Worm (Caenorhabditis elegans) whole organism, late embryonic: ENCODE data around the gene icd-1.

Source experiments
- ahr-1 ChIP-seq: sonication (generic microtip); optimal IDR thresholded peaks from 2 replicates; lab custom pipeline; 2016; ENCODE audit warnings: missing genetic modification characterization, missing compliant biosample characterization
- ceh-14 ChIP-seq: sonication (generic microtip); optimal IDR thresholded peaks from 2 replicates; lab custom pipeline; 2016; ENCODE audit warnings: missing genotype, missing genetic modification characterization, missing compliant biosample characterization
- ceh-19 ChIP-seq: fragments of 200-800 bp; sonication (Bioruptor generic); optimal IDR thresholded peaks from 2 replicates; lab custom pipeline; 2018; ENCODE audit warnings: mild to moderate bottlenecking, missing genetic modification characterization, missing compliant biosample characterization
- ceh-22 ChIP-seq: sonication (generic microtip); optimal IDR thresholded peaks from 2 replicates; lab custom pipeline; 2017; ENCODE audit warnings: missing biosample characterization, missing genetic modification characterization
- ceh-24 ChIP-seq: sonication (generic microtip); optimal IDR thresholded peaks from 2 replicates; lab custom pipeline; 2016; ENCODE audit warnings: mild to moderate bottlenecking, missing genetic modification characterization, missing compliant biosample characterization
- ceh-30 ChIP-seq: fragments of 150-350 bp; optimal IDR thresholded peaks from 2 replicates; lab custom pipeline; 2014; ENCODE audit warnings: missing biosample characterization, missing genetic modification characterization
- ceh-31 ChIP-seq: sonication (generic microtip); optimal IDR thresholded peaks from 2 replicates; lab custom pipeline; 2016; ENCODE audit warnings: missing genetic modification characterization, missing compliant biosample characterization
- ceh-34 ChIP-seq: sonication (generic microtip); optimal IDR thresholded peaks from 2 replicates; lab custom pipeline; 2016; ENCODE audit warnings: mild to moderate bottlenecking, missing genetic modification characterization, missing compliant biosample characterization
- ceh-45 ChIP-seq: fragments of 200-800 bp; sonication (Bioruptor generic); IDR thresholded peaks from 2 replicates; pipeline ENCODE4 v1.3.6; 2022; ENCODE audit warnings: missing genetic modification reagents, missing genetic modification characterization, missing compliant biosample characterization
- ceh-48 ChIP-seq: sonication (generic microtip); optimal IDR thresholded peaks from 2 replicates; lab custom pipeline; 2016; ENCODE audit warnings: missing genetic modification characterization, inconsistent platforms, missing compliant biosample characterization
- ceh-6 ChIP-seq: fragments of 200-800 bp; sonication (Bioruptor generic); optimal IDR thresholded peaks from 2 replicates; lab custom pipeline; 2018; ENCODE audit warnings: mild to moderate bottlenecking, missing genetic modification characterization, missing compliant biosample characterization
- che-1 ChIP-seq: sonication (generic microtip); optimal IDR thresholded peaks from 2 replicates; lab custom pipeline; 2016; ENCODE audit warnings: mild to moderate bottlenecking, missing genetic modification characterization, missing compliant biosample characterization
- dmd-4 ChIP-seq: sonication (generic microtip); optimal IDR thresholded peaks from 2 replicates; lab custom pipeline; 2016; ENCODE audit warnings: borderline replicate concordance, missing genetic modification characterization, missing compliant biosample characterization
- dve-1 ChIP-seq: sonication (generic microtip); optimal IDR thresholded peaks from 2 replicates; lab custom pipeline; 2017; ENCODE audit warnings: antibody characterized with exemption, mild to moderate bottlenecking, missing genetic modification characterization, missing compliant biosample characterization
- fax-1 ChIP-seq: sonication (generic microtip); optimal IDR thresholded peaks from 2 replicates; lab custom pipeline; 2016; ENCODE audit warnings: missing genotype, missing genetic modification characterization, missing compliant biosample characterization
- fkh-10 ChIP-seq: fragments of 150-350 bp; optimal IDR thresholded peaks from 2 replicates; lab custom pipeline; 2014; ENCODE audit warnings: missing biosample characterization, missing genetic modification reagents, missing genetic modification characterization
- fkh-6 ChIP-seq: sonication (generic microtip); optimal IDR thresholded peaks from 2 replicates; lab custom pipeline; 2016; ENCODE audit warnings: missing genetic modification characterization, missing compliant biosample characterization
- gmeb-2 ChIP-seq: sonication (generic microtip); optimal IDR thresholded peaks from 2 replicates; lab custom pipeline; 2016; ENCODE audit warnings: missing genetic modification characterization, inconsistent platforms, missing compliant biosample characterization
- hlh-13 ChIP-seq: fragments of 200-800 bp; sonication (Bioruptor generic); optimal IDR thresholded peaks from 2 replicates; lab custom pipeline; 2018; ENCODE audit warnings: mild to moderate bottlenecking, missing genetic modification characterization, missing compliant biosample characterization
- hlh-6 ChIP-seq: sonication (generic microtip); optimal IDR thresholded peaks from 2 replicates; lab custom pipeline; 2016; ENCODE audit warnings: missing genotype, missing genetic modification characterization, missing compliant biosample characterization
- mec-3 ChIP-seq: sonication (generic microtip); optimal IDR thresholded peaks from 2 replicates; lab custom pipeline; 2016; ENCODE audit warnings: borderline replicate concordance, missing genetic modification characterization, missing compliant biosample characterization
- nfya-1 ChIP-seq: sonication (generic microtip); optimal IDR thresholded peaks from 2 replicates; lab custom pipeline; 2017; ENCODE audit warnings: missing genetic modification characterization, mild to moderate bottlenecking, missing compliant biosample characterization, antibody characterized with exemption, moderate library complexity
- nhr-11 ChIP-seq: fragments of 150-350 bp; optimal IDR thresholded peaks from 2 replicates; lab custom pipeline; 2014; ENCODE audit warnings: missing biosample characterization, missing genetic modification characterization
- nhr-232 ChIP-seq: sonication (generic microtip); optimal IDR thresholded peaks from 2 replicates; lab custom pipeline; 2016; ENCODE audit warnings: missing genetic modification characterization, missing compliant biosample characterization
- pag-3 ChIP-seq: sonication (generic microtip); optimal IDR thresholded peaks from 2 replicates; lab custom pipeline; 2016; ENCODE audit warnings: missing compliant biosample characterization, missing genetic modification characterization, borderline replicate concordance
- pat-9 ChIP-seq: fragments of 200-800 bp; sonication (Bioruptor generic); optimal IDR thresholded peaks from 2 replicates; lab custom pipeline; 2018; ENCODE audit warnings: mild to moderate bottlenecking, missing genetic modification characterization, moderate library complexity, missing compliant biosample characterization
- pax-1 ChIP-seq: fragments of 150-350 bp; optimal IDR thresholded peaks from 2 replicates; lab custom pipeline; 2014; ENCODE audit warnings: missing biosample characterization, missing genetic modification characterization
- pha-2 ChIP-seq: sonication (generic microtip); optimal IDR thresholded peaks from 2 replicates; lab custom pipeline; 2017; ENCODE audit warnings: mild to moderate bottlenecking, missing genetic modification characterization, missing compliant biosample characterization
- pha-4 ChIP-seq: fragments of 150-350 bp; optimal IDR thresholded peaks from 2 replicates; lab custom pipeline; 2018; ENCODE audit warnings: missing biosample characterization, missing genetic modification reagents, missing genetic modification characterization
- pqm-1 ChIP-seq: sonication (generic microtip); optimal IDR thresholded peaks from 2 replicates; lab custom pipeline; 2016; ENCODE audit warnings: missing genetic modification characterization, missing compliant biosample characterization
- rnt-1 ChIP-seq: sonication (generic microtip); optimal IDR thresholded peaks from 2 replicates; lab custom pipeline; 2016; ENCODE audit warnings: missing genetic modification characterization, missing compliant biosample characterization
- syd-9 ChIP-seq: sonication (generic microtip); optimal IDR thresholded peaks from 2 replicates; lab custom pipeline; 2016; ENCODE audit warnings: mild to moderate bottlenecking, missing genetic modification characterization, moderate library complexity, missing compliant biosample characterization
- tbx-2 ChIP-seq: sonication (generic microtip); optimal IDR thresholded peaks from 2 replicates; lab custom pipeline; 2016; ENCODE audit warnings: missing genetic modification characterization, missing compliant biosample characterization
- tbx-7 ChIP-seq: sonication (generic microtip); optimal IDR thresholded peaks from 2 replicates; lab custom pipeline; 2016; ENCODE audit warnings: missing genotype, missing genetic modification characterization, missing compliant biosample characterization
- ttx-3 ChIP-seq: sonication (generic microtip); optimal IDR thresholded peaks from 2 replicates; lab custom pipeline; 2016; ENCODE audit warnings: missing genetic modification reagents, missing genetic modification characterization, missing compliant biosample characterization
- unc-3 ChIP-seq, 2 experiments: fragments of 200-800 bp in 1 of 2; sonication (Bioruptor generic) in 1 of 2; sonication (generic microtip) in 1 of 2; conservative IDR thresholded peaks in 1 of 2; optimal IDR thresholded peaks in 1 of 2; 2 replicates each; pipeline versions ENCODE4 v1.3.6 to Lab custom; 2016 to 2022; ENCODE audit warnings: missing compliant biosample characterization in 2 of 2, missing genetic modification characterization in 2 of 2, missing genetic modification reagents in 1 of 2
- unc-42 ChIP-seq: sonication (generic microtip); optimal IDR thresholded peaks from 2 replicates; lab custom pipeline; 2016; ENCODE audit warnings: missing genotype, missing genetic modification characterization, missing compliant biosample characterization
- unc-55 ChIP-seq: sonication (generic microtip); optimal IDR thresholded peaks from 2 replicates; lab custom pipeline; 2017; ENCODE audit warnings: missing biosample characterization, missing genetic modification reagents, missing genetic modification characterization
- ztf-16 ChIP-seq: sonication (generic microtip); optimal IDR thresholded peaks from 2 replicates; lab custom pipeline; 2017; ENCODE audit warnings: missing genetic modification characterization, missing compliant biosample characterization

The icd-1 gene

DNA sequence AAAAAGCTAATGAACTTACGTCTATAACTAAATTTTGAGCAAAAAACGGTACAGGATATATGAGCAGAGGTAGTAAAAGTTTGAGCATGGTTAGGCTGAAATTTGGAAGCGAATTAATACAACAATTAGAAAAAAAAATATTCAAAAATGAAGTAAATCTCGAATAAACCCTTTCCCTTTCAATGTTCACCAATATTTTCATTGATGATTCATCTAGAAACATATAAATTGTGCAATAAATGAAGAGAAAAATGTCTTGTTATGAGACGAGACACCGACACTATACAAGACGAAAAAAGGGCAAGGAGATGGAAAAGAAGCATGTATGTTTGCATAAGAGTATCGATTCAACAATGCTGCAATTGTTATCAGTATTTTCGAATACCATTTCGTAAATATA lies 36.8 kb upstream of the icd-1 start, which contains the start of gene F54H5.14:
Gene F54H5.14, minus strand, starts transcription at position 101 of the 400 bp plus-strand sequence.
- TF ChIP-seq dve-1 (tag; lab: Kevin White, UChicago) (no peak), tbx-7 (tag; lab: Kevin White, UChicago) (no peak), fax-1 (tag; lab: Kevin White, UChicago) (no peak), pax-1 (tag; lab: Kevin White, UChicago) (no peak), che-1 (tag; lab: Kevin White, UChicago) (no peak), nfya-1 (no peak), fkh-6 (tag; lab: Kevin White, UChicago) (no peak), pha-4 (tag; lab: Kevin White, UChicago) (no peak), gmeb-2 (no peak), mec-3 (tag; lab: Kevin White, UChicago) (no peak), ceh-22 (tag; lab: Kevin White, UChicago) (no peak), ceh-19 (no peak), ahr-1 (tag; lab: Kevin White, UChicago) (no peak), ceh-6 (GFP tag; lab: Kevin White, UChicago) (no peak), nhr-232 (no peak), ttx-3 (tag; lab: Kevin White, UChicago) (no peak), unc-55 (no peak), fkh-10 (no peak), tbx-2 (tag; lab: Kevin White, UChicago) (no peak)

DNA sequence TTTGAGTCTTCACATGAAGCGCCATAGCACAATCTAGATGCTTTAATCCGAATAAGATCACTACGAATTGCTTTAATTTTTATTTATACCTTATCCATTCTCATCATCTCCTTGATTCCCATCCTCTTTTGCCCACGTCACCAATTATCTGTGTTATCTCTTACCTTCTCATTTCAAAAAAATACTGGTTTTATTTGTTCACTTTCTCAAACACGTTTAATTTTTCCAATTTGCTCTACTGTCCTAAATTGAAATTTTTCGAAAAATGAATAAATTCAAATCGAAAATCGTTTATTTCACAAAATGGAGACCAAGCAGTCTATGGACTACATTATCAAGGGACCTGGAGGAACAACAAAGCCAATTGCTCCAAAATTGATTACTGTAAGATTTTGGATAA lies 33.4 kb upstream of the icd-1 start, which contains the start of gene F54H5.3:
Gene F54H5.3, plus strand, starts transcription at position 301 of the 400 bp plus-strand sequence.
- TF ChIP-seq ttx-3 (tag; lab: Kevin White, UChicago), result no peak
- TF ChIP-seq ceh-30, result no peak
- no peak for TF ChIP-seq pag-3 (tag; lab: Kevin White, UChicago)
- TF ChIP-seq fax-1 (tag; lab: Kevin White, UChicago), result no peak
- TF ChIP-seq tbx-7 (tag; lab: Kevin White, UChicago), result no peak
- TF ChIP-seq hlh-13 (GFP tag; lab: Kevin White, UChicago), result no peak
- no peak for TF ChIP-seq pqm-1 (tag; lab: Kevin White, UChicago)
- TF ChIP-seq ceh-14 (tag; lab: Kevin White, UChicago), result no peak
- TF ChIP-seq ztf-16 (tag; lab: Kevin White, UChicago), result no peak
- no peak for TF ChIP-seq dmd-4 (tag; lab: Kevin White, UChicago)
- no peak for TF ChIP-seq ceh-31 (tag; lab: Kevin White, UChicago)
- no peak for TF ChIP-seq syd-9 (tag; lab: Kevin White, UChicago)

DNA sequence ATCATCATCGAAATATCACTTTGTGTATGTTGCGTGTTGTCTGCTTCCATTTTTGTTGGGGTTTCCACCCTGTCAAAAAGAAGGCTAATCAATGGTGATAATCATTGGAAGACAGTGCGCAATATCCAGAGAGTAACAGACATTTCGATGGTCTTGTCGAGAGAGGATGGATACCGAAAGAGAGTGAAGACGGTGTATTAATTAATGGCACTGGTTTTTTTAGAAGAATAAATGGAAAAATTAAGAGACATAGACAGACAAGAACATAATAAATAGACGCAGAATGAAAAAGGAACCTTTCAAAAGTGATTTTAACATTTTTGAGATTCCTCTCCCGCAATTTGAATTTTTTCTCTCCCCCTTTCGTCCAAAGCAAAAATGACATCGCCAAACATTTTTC lies 30.6 kb upstream of the icd-1 start:
- TF ChIP-seq pha-2 (tag; lab: Kevin White, UChicago) (no peak), pat-9 (tag; lab: Kevin White, UChicago) (no peak), ceh-48 (tag; lab: Kevin White, UChicago) (no peak), dve-1 (tag; lab: Kevin White, UChicago) (no peak), ceh-24 (no peak), ahr-1 (tag; lab: Kevin White, UChicago) (no peak), rnt-1 (no peak), ceh-45 (GFP tag; lab: Robert Waterston, UW) (no peak), hlh-6 (tag; lab: Kevin White, UChicago) (no peak), unc-3 (GFP tag; conservative IDR thresholded peaks at IDR 0.05; lab: Robert Waterston, UW) (no peak), unc-3 (tag; optimal IDR thresholded peaks at IDR 0.05; lab: Kevin White, UChicago) (no peak), unc-42 (tag; lab: Kevin White, UChicago) (no peak), nhr-11 (tag; lab: Kevin White, UChicago) (no peak), ceh-34 (tag; lab: Kevin White, UChicago) (no peak)
